Fruit fly (Drosophila melanogaster) whole organism, adult: ENCODE measurements around the gene Rrp45.

Experiments used
- CG14711 ChIP-seq: fragments of 200-800 bp; sonication (Bioruptor generic); optimal IDR thresholded peaks from 2 replicates; lab custom pipeline; 2018; ENCODE audit warnings: missing biosample characterization, mild to moderate bottlenecking, missing genetic modification characterization, moderate library complexity
- CG33017 ChIP-seq: fragments of 200-800 bp; sonication (Bioruptor generic); optimal IDR thresholded peaks from 2 replicates; lab custom pipeline; 2018; ENCODE audit warnings: missing biosample characterization, mild to moderate bottlenecking, missing genetic modification characterization, moderate library complexity
- CG5204 ChIP-seq: fragments of 200-800 bp; sonication (Bioruptor generic); optimal IDR thresholded peaks from 2 replicates; lab custom pipeline; 2016; ENCODE audit warnings: missing biosample characterization, missing genetic modification characterization
- CG7045 ChIP-seq: fragments of 200-800 bp; sonication (Bioruptor generic); optimal IDR thresholded peaks from 2 replicates; lab custom pipeline; 2017; ENCODE audit warnings: missing biosample characterization, mild to moderate bottlenecking, missing genetic modification characterization
- CG7101 ChIP-seq: fragments of 200-800 bp; sonication (Bioruptor generic); optimal IDR thresholded peaks from 2 replicates; lab custom pipeline; 2018; ENCODE audit warnings: missing biosample characterization, mild to moderate bottlenecking, missing genetic modification characterization, moderate library complexity
- Clk ChIP-seq: fragments of 200-800 bp; sonication (Bioruptor generic); optimal IDR thresholded peaks from 2 replicates; lab custom pipeline; 2017; ENCODE audit warnings: missing biosample characterization, missing genetic modification characterization
- Hr96 ChIP-seq: fragments of 200-800 bp; sonication (Bioruptor generic); optimal IDR thresholded peaks from 2 replicates; lab custom pipeline; 2016; ENCODE audit warnings: missing biosample characterization, missing genetic modification characterization
- bab1 ChIP-seq: fragments of 200-800 bp; sonication (Bioruptor generic); optimal IDR thresholded peaks from 3 replicates; lab custom pipeline; 2019; ENCODE audit warnings: missing biosample characterization, mild to moderate bottlenecking, missing genetic modification characterization, moderate library complexity
- cic ChIP-seq: fragments of 200-800 bp; sonication (Bioruptor generic); optimal IDR thresholded peaks from 2 replicates; lab custom pipeline; 2017; ENCODE audit warnings: missing biosample characterization, mild to moderate bottlenecking, missing genetic modification characterization, moderate library complexity
- kay ChIP-seq: fragments of 200-800 bp; sonication (Bioruptor generic); peaks from one replicate; lab custom pipeline; 2016; ENCODE audit warnings: missing biosample characterization, missing genetic modification characterization, borderline replicate concordance
- ovo ChIP-seq: fragments of 200-800 bp; sonication (Bioruptor generic); optimal IDR thresholded peaks from 2 replicates; lab custom pipeline; 2016; ENCODE audit warnings: missing biosample characterization, missing genetic modification characterization
- pad ChIP-seq: fragments of 200-800 bp; sonication (Bioruptor generic); optimal IDR thresholded peaks from 3 replicates; lab custom pipeline; 2017; ENCODE audit warnings: missing biosample characterization, missing genetic modification characterization, mild to moderate bottlenecking, moderate library complexity, missing genetic modification reagents
- toe ChIP-seq: fragments of 200-800 bp; sonication (Bioruptor generic); optimal IDR thresholded peaks from 2 replicates; lab custom pipeline; 2016; ENCODE audit warnings: missing biosample characterization, missing genetic modification characterization

DNA sequence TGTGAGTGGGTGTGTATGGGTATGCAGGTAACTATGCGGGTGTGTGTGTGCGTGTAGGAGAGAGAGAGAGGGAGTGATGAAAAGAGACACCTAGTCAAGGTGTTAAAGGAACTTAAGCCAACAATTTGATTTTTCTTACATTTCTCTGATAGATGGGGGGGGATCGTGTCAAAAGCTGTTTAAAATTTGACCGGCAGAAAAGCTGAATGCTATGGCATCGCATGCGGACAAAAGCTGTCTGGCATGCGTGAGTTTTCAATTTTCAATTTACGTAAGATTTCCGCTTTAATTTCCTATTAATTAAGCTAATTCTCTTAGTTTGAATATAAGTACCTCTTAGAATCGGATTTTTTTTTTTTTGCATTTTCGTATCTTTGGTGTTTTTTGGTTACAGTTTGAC, 48.8 kb upstream of the Rrp45 start:
- no peak for TF ChIP-seq CG7045 (GFP tag; lab: Kevin White, UChicago)
- no peak for TF ChIP-seq toe (GFP tag; lab: Kevin White, UChicago)
- TF ChIP-seq bab1 (GFP tag; lab: Kevin White, UChicago): no peak
- no peak for TF ChIP-seq Clk (GFP tag; lab: Kevin White, UChicago)
- no peak for TF ChIP-seq CG33017 (tag; lab: Kevin White, UChicago)
- TF ChIP-seq kay (GFP tag; lab: Kevin White, UChicago): no peak
- TF ChIP-seq Hr96 (GFP tag; lab: Kevin White, UChicago): no peak
- TF ChIP-seq cic (GFP tag; lab: Kevin White, UChicago): no peak
- TF ChIP-seq ovo (GFP tag; lab: Kevin White, UChicago): no peak
- TF ChIP-seq pad (GFP tag; lab: Kevin White, UChicago): no peak
- TF ChIP-seq CG14711 (tag; lab: Kevin White, UChicago): no peak
- TF ChIP-seq CG5204: no peak
- TF ChIP-seq CG7101 (tag; lab: Kevin White, UChicago): no peak
